Worm (Caenorhabditis elegans) whole organism, L1 larva: ENCODE measurements around the gene C12D12.1.

Source experiments
- C04F5.9 ChIP-seq: sonication (generic microtip); optimal IDR thresholded peaks from 2 replicates; lab custom pipeline; 2016; ENCODE audit warnings: missing genetic modification characterization, missing compliant biosample characterization
- C16A3.4 ChIP-seq: fragments of 150-350 bp; optimal IDR thresholded peaks from 2 replicates; lab custom pipeline; 2014; ENCODE audit warnings: missing biosample characterization, missing genetic modification characterization
- C34B4.2 ChIP-seq: sonication (generic microtip); optimal IDR thresholded peaks from 2 replicates; lab custom pipeline; 2017; ENCODE audit warnings: mild to moderate bottlenecking, missing genetic modification characterization, missing compliant biosample characterization
- F16B12.6 ChIP-seq: fragments of 150-350 bp; optimal IDR thresholded peaks from 2 replicates; lab custom pipeline; 2014; ENCODE audit warnings: missing biosample characterization, missing genetic modification characterization
- alr-1 ChIP-seq: fragments of 200-800 bp; sonication (Bioruptor generic); optimal IDR thresholded peaks from 2 replicates; lab custom pipeline; 2018; ENCODE audit warnings: borderline replicate concordance, mild to moderate bottlenecking, missing genetic modification characterization, missing compliant biosample characterization
- ama-1 ChIP-seq: fragments of 150-350 bp; optimal IDR thresholded peaks from 2 replicates; lab custom pipeline; 2014
- ceh-63 ChIP-seq: fragments of 200-800 bp; sonication (Bioruptor generic); optimal IDR thresholded peaks from 2 replicates; lab custom pipeline; 2018; ENCODE audit warnings: mild to moderate bottlenecking, missing genetic modification characterization, missing compliant biosample characterization
- ceh-82 ChIP-seq, 3 experiments: fragments of 150-350 bp in 1 of 3; sonication (generic microtip) in 2 of 3; optimal IDR thresholded peaks; 2 replicates each; lab custom pipeline; 2014 to 2017; ENCODE audit warnings: missing biosample characterization in 3 of 3, missing genetic modification characterization in 3 of 3
- ces-1 ChIP-seq: fragments of 150-350 bp; optimal IDR thresholded peaks from 2 replicates; lab custom pipeline; 2014; ENCODE audit warnings: missing biosample characterization, missing genetic modification reagents, missing genetic modification characterization
- dsc-1 ChIP-seq: sonication (generic microtip); optimal IDR thresholded peaks from 2 replicates; lab custom pipeline; 2016; ENCODE audit warnings: mild to moderate bottlenecking, missing genetic modification characterization, missing compliant biosample characterization
- efl-3 ChIP-seq: fragments of 200-800 bp; sonication (Bioruptor generic); optimal IDR thresholded peaks from 2 replicates; lab custom pipeline; 2018; ENCODE audit warnings: mild to moderate bottlenecking, missing genetic modification characterization, missing compliant biosample characterization
- egl-13 ChIP-seq: sonication (generic microtip); optimal IDR thresholded peaks from 2 replicates; lab custom pipeline; 2016; ENCODE audit warnings: missing genotype, missing genetic modification reagents, missing genetic modification characterization, missing compliant biosample characterization
- elt-2 ChIP-seq: sonication (generic microtip); optimal IDR thresholded peaks from 2 replicates; lab custom pipeline; 2016; ENCODE audit warnings: missing genetic modification characterization, mild to moderate bottlenecking, inconsistent platforms, missing compliant biosample characterization, missing genetic modification reagents
- fkh-10 ChIP-seq: sonication (generic microtip); optimal IDR thresholded peaks from 2 replicates; lab custom pipeline; 2017; ENCODE audit warnings: missing biosample characterization, missing genetic modification reagents, missing genetic modification characterization
- fkh-8 ChIP-seq: sonication (generic microtip); optimal IDR thresholded peaks from 2 replicates; lab custom pipeline; 2016; ENCODE audit warnings: mild to moderate bottlenecking, missing genetic modification characterization, missing compliant biosample characterization
- hpl-2 ChIP-seq: fragments of 150-350 bp; optimal IDR thresholded peaks from 2 replicates; lab custom pipeline; 2014; ENCODE audit warnings: missing biosample characterization, missing genetic modification reagents, missing genetic modification characterization
- lin-13 ChIP-seq: fragments of 150-350 bp; optimal IDR thresholded peaks from 2 replicates; lab custom pipeline; 2014; ENCODE audit warnings: missing biosample characterization, missing genetic modification reagents, missing genetic modification characterization
- lin-14 ChIP-seq: fragments of 200-800 bp; sonication (Bioruptor generic); optimal IDR thresholded peaks from 2 replicates; lab custom pipeline; 2018; ENCODE audit warnings: mild to moderate bottlenecking, missing genetic modification characterization, moderate library complexity, missing compliant biosample characterization
- lin-15B ChIP-seq: fragments of 150-350 bp; sonication (generic microtip); optimal IDR thresholded peaks from 3 replicates; lab custom pipeline; 2014; ENCODE audit warnings: missing biosample characterization, missing genetic modification characterization
- lin-35 ChIP-seq, 2 experiments: fragments of 150-350 bp; optimal IDR thresholded peaks; 2 replicates each; lab custom pipeline; 2014; ENCODE audit warnings: missing biosample characterization in 2 of 2, missing genetic modification characterization in 2 of 2, missing genetic modification reagents in 2 of 2
- lir-3 ChIP-seq: sonication (generic microtip); optimal IDR thresholded peaks from 2 replicates; lab custom pipeline; 2016; ENCODE audit warnings: mild to moderate bottlenecking, missing genetic modification characterization, moderate library complexity, missing compliant biosample characterization; ENCODE audit not compliant: poor library complexity
- mep-1 ChIP-seq: fragments of 150-350 bp; optimal IDR thresholded peaks from 2 replicates; lab custom pipeline; 2014; ENCODE audit warnings: missing biosample characterization, missing genetic modification characterization
- nhr-11 ChIP-seq: fragments of 150-350 bp; optimal IDR thresholded peaks from 2 replicates; lab custom pipeline; 2014; ENCODE audit warnings: missing biosample characterization, missing genetic modification characterization
- nhr-19 ChIP-seq: fragments of 200-800 bp; sonication (Bioruptor generic); conservative IDR thresholded peaks from 2 replicates; pipeline ENCODE4 v1.3.6; 2022; ENCODE audit warnings: missing genetic modification characterization, missing compliant biosample characterization
- nhr-47 ChIP-seq: sonication (generic microtip); optimal IDR thresholded peaks from 2 replicates; lab custom pipeline; 2016; ENCODE audit warnings: mild to moderate bottlenecking, missing genetic modification characterization, moderate library complexity, missing compliant biosample characterization
- nhr-71 ChIP-seq: sonication (generic microtip); optimal IDR thresholded peaks from 2 replicates; lab custom pipeline; 2016; ENCODE audit warnings: mild to moderate bottlenecking, missing genetic modification characterization, moderate library complexity, missing compliant biosample characterization
- nhr-84 ChIP-seq: sonication (generic microtip); optimal IDR thresholded peaks from 2 replicates; lab custom pipeline; 2017; ENCODE audit warnings: missing biosample characterization, missing genetic modification characterization
- nhr-85 ChIP-seq: sonication (generic microtip); peaks from one replicate; lab custom pipeline; 2016; ENCODE audit warnings: missing genetic modification characterization, inconsistent platforms, missing compliant biosample characterization
- pqm-1 ChIP-seq: sonication (generic microtip); optimal IDR thresholded peaks from 3 replicates; lab custom pipeline; 2017; ENCODE audit warnings: missing biosample characterization, missing genetic modification characterization
- skn-1 ChIP-seq: fragments of 150-350 bp; optimal IDR thresholded peaks from 2 replicates; lab custom pipeline; 2014; ENCODE audit warnings: missing biosample characterization, missing genetic modification characterization
- sox-4 ChIP-seq: sonication (generic microtip); optimal IDR thresholded peaks from 2 replicates; lab custom pipeline; 2016; ENCODE audit warnings: missing genetic modification characterization, missing compliant biosample characterization
- sptf-1 ChIP-seq: fragments of 150-350 bp; optimal IDR thresholded peaks from 2 replicates; lab custom pipeline; 2014; ENCODE audit warnings: missing biosample characterization, missing genetic modification characterization
- sup-37 ChIP-seq: fragments of 200-800 bp; sonication (Bioruptor generic); optimal IDR thresholded peaks from 2 replicates; lab custom pipeline; 2018; ENCODE audit warnings: mild to moderate bottlenecking, missing genetic modification characterization, missing compliant biosample characterization
- tbx-2 ChIP-seq: sonication (generic microtip); optimal IDR thresholded peaks from 2 replicates; lab custom pipeline; 2016; ENCODE audit warnings: missing genetic modification characterization, missing compliant biosample characterization
- unc-30 ChIP-seq: sonication (generic microtip); optimal IDR thresholded peaks from 2 replicates; lab custom pipeline; 2017; ENCODE audit warnings: missing biosample characterization, missing genetic modification characterization
- unc-62 ChIP-seq: fragments of 150-350 bp; optimal IDR thresholded peaks from 2 replicates; lab custom pipeline; 2014; ENCODE audit warnings: missing biosample characterization, missing genetic modification reagents, missing genetic modification characterization
- unc-86 ChIP-seq: sonication (generic microtip); optimal IDR thresholded peaks from 2 replicates; lab custom pipeline; 2016; ENCODE audit warnings: missing genetic modification characterization, missing compliant biosample characterization
- xbp-1 ChIP-seq: sonication (generic microtip); optimal IDR thresholded peaks from 2 replicates; lab custom pipeline; 2016; ENCODE audit warnings: missing genetic modification characterization, missing compliant biosample characterization
- ztf-11 ChIP-seq, 2 experiments: sonication (generic microtip); optimal IDR thresholded peaks; 2 replicates each; lab custom pipeline; 2016 to 2017; ENCODE audit warnings: missing genetic modification characterization in 2 of 2, missing biosample characterization in 1 of 2, missing compliant biosample characterization in 1 of 2
- ztf-4 ChIP-seq: fragments of 150-350 bp; optimal IDR thresholded peaks from 2 replicates; lab custom pipeline; 2014; ENCODE audit warnings: missing biosample characterization, missing genetic modification characterization

Gene C12D12.1

DNA sequence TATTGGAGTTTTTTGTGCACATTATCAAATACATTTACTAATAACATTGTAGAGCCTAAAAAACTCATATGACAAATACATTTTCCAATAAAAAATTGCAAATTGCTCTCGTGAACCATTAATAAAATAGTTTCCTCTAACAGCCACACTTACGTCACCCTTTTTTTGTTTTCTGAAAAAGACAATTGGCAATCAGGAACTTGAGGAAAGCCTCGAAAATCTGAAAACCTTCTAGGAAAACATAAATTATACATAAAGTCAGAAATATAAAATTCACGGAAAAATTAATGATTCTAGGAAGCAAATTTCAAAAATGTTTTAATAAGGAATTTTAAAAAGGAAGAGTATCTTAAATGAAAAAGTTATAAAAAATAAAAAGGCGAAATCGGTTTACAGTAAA is 18.1 kb downstream of the C12D12.1 start:
- TF ChIP-seq nhr-47 = peak; percentile 19
- no peak for TF ChIP-seq xbp-1 (tag; lab: Kevin White, UChicago)
- TF ChIP-seq ztf-4 = no peak
- no peak for TF ChIP-seq ceh-82 (tag; optimal IDR thresholded peaks at IDR 0.05; lab: Kevin White, UChicago)
- peak; percentile 89 for TF ChIP-seq unc-86
- no peak for TF ChIP-seq tbx-2 (tag; lab: Kevin White, UChicago)
- no peak for TF ChIP-seq C16A3.4 (tag; lab: Kevin White, UChicago)
- peak; percentile 60 for TF ChIP-seq lin-14 (GFP tag; lab: Kevin White, UChicago)
- peak; percentile 39 for TF ChIP-seq egl-13
- no peak for TF ChIP-seq alr-1 (tag; lab: Kevin White, UChicago)
- TF ChIP-seq nhr-71 (tag; lab: Kevin White, UChicago) = peak; percentile 38
- no peak for TF ChIP-seq C34B4.2 (tag; lab: Kevin White, UChicago)

DNA sequence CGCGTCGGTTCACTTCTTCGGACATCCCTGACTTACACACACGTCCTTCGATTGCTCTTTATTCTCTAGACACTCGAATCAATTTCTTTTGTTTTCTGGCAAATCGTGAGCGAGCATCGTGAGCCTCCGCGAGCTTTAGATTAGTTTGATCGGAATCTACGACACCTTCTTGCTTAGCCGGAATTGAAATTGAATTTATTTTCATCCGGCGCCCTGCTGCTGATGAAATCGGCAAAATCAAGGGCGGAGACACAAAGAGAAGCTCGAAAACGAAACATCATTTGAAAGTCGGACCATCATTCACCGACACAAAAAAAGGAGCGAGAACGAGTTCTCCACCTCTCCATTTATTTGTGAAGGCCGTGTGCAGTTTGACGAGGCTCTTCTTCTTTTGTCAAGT is 19.4 kb downstream of the C12D12.1 start, which contains the start of gene npr-16:
Gene npr-16 (plus strand): TSS at position 301 of the 400 bp plus-strand sequence.
- TF ChIP-seq elt-2 (tag; lab: Kevin White, UChicago) (no peak), skn-1 (tag; lab: Kevin White, UChicago) (no peak), unc-62 (GFP tag; lab: Kevin White, UChicago) (no peak), lin-35 (GFP tag; optimal IDR thresholded peaks at IDR 0.05; lab: Kevin White, UChicago) (no peak)

DNA sequence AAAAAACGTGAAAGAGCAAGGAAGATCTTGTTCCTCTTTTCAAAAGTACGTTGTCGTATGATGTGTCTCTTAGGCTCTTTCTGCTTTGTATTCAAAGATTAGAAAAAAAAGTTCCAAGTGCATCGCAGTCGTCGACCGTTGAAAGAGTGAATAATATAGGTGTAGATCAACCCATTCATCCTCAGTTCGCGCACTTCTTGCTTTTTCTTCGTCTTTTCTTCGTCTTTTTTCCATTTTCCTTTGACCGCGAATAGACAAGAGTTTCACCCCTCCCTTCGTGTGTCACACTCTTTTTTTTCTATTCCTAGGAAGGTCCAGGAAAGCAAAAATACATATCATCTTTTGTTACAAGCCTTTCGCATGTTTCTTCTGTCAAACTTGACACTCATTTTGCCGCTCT is 27.7 kb downstream of the C12D12.1 start:
- TF ChIP-seq ztf-4 (no peak), lir-3 (tag; lab: Kevin White, UChicago) (no peak), fkh-10 (GFP tag; lab: Kevin White, UChicago) (peak; percentile 26), fkh-8 (tag; lab: Kevin White, UChicago) (no peak), nhr-85 (no peak), pqm-1 (tag; lab: Kevin White, UChicago) (no peak), lin-15B (tag; lab: Kevin White, UChicago) (no peak), unc-62 (GFP tag; lab: Kevin White, UChicago) (no peak), alr-1 (tag; lab: Kevin White, UChicago) (no peak), unc-30 (tag; lab: Kevin White, UChicago) (no peak), nhr-47 (no peak), lin-13 (GFP tag; lab: Kevin White, UChicago) (no peak), lin-14 (GFP tag; lab: Kevin White, UChicago) (peak; percentile 8), lin-35 (GFP tag; optimal IDR thresholded peaks at IDR 0.05; lab: Kevin White, UChicago) (no peak), ceh-63 (no peak), ztf-11 (tag; optimal IDR thresholded peaks at IDR 0.05; lab: Kevin White, UChicago) (no peak)

DNA sequence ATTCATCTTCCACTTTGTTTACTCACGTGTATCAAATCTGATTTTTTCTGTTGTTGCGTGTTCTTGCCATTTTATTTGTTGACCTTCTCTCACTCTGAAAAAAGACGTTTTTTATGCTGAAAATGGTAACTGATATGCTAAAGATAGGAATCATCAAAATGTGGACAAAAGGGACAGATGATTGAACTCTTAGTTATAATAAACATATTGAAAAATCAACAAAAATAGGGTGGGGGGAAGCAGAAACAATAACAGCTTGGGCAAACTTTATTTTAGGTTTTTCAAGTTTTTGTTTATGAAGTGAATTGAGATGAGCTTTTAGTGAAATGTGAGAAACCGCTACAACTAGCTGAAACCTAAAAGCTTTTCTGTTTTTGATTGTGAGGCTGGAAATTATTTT is 33.9 kb downstream of the C12D12.1 start, which contains the start of gene F56B6.6:
Gene F56B6.6 (minus strand): TSS at position 101 of the 400 bp plus-strand sequence.
- TF ChIP-seq alr-1 (tag; lab: Kevin White, UChicago) = no peak
- TF ChIP-seq nhr-19 = no peak
- TF ChIP-seq efl-3 (GFP tag; lab: Kevin White, UChicago) = no peak
- TF ChIP-seq sox-4 (tag; lab: Kevin White, UChicago) = no peak
- no peak for TF ChIP-seq nhr-84 (tag; lab: Kevin White, UChicago)
- no peak for TF ChIP-seq F16B12.6 (tag; lab: Kevin White, UChicago)
- no peak for TF ChIP-seq fkh-8 (tag; lab: Kevin White, UChicago)
- TF ChIP-seq mep-1 = no peak
- no peak for TF ChIP-seq dsc-1 (tag; lab: Kevin White, UChicago)
- TF ChIP-seq sup-37 (GFP tag; lab: Kevin White, UChicago) = no peak
- TF ChIP-seq ceh-82 (tag; optimal IDR thresholded peaks at IDR 0.05; lab: Kevin White, UChicago) = no peak
- TF ChIP-seq sptf-1 (tag; lab: Kevin White, UChicago) = no peak
- TF ChIP-seq C04F5.9 (tag; lab: Kevin White, UChicago) = no peak
- TF ChIP-seq egl-13 = no peak
- no peak for TF ChIP-seq ztf-4
- TF ChIP-seq hpl-2 = no peak
- no peak for TF ChIP-seq ama-1 (lab: Kevin White, UChicago)
- no peak for TF ChIP-seq nhr-11 (tag; lab: Kevin White, UChicago)
- no peak for TF ChIP-seq skn-1 (tag; lab: Kevin White, UChicago)
- no peak for TF ChIP-seq ces-1 (GFP tag; lab: Kevin White, UChicago)
